Fruit fly (Drosophila melanogaster) whole organism: ENCODE results near the gene CG15646.

Experiments used
- CG8478 ChIP-seq: fragments of >200 bp; optimal IDR thresholded peaks from 2 replicates; lab custom pipeline; 2018; ENCODE audit warnings: inconsistent platforms
- Dll ChIP-seq: fragments of >200 bp; optimal IDR thresholded peaks from 2 replicates; lab custom pipeline; 2017
- EcR ChIP-seq, 2 experiments: fragments of >200 bp; optimal IDR thresholded peaks; 2 replicates each; lab custom pipeline; 2017; ENCODE audit warnings: missing biosample characterization in 2 of 2, missing genetic modification characterization in 2 of 2, missing genetic modification reagents in 2 of 2
- pan ChIP-seq: fragments of >200 bp; optimal IDR thresholded peaks from 2 replicates; lab custom pipeline; 2017
- psq ChIP-seq: fragments of >200 bp; optimal IDR thresholded peaks from 2 replicates; lab custom pipeline; 2017
- usp ChIP-seq: fragments of >200 bp; optimal IDR thresholded peaks from 2 replicates; lab custom pipeline; 2017; ENCODE audit warnings: missing biosample characterization, missing genetic modification characterization, mixed read lengths

Gene CG15646

DNA sequence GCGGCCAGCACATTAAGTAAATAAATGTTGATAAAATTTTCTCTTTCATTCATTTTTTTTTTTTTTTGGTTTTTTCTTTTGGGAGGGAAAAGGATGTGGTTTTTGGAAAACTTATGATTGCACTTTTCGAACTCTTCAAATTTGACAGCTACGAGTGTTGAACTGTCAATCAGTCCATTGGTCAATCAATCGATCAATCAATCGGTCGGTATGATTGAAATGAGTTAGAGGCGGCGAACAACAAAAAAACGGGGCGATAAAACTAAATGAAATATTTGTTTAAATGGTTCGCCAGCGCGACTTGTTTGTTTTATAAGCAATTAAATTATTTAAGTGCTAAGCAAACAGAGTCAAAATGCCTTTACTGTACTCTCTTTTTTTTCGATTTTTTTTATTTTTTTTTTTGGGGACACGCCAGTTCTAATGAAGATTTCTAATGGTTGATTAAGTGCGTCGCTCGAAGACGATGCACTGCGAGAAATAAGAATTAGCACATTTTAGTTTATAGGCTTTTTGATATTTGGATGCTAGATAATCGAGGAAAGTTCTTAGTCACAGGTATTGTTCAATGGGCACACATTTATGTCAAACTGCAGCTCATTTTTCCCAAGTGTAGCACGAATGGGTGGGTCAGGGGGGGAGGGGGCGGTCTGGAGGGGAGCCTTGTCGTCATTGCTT is 51.7 kb downstream of the CG15646 start:
- TF ChIP-seq usp (GFP tag; lab: Kevin White, UChicago): no peak
- no peak for TF ChIP-seq CG8478 (lab: Kevin White, UChicago)
- TF ChIP-seq pan (lab: Kevin White, UChicago): no peak
- TF ChIP-seq psq (lab: Kevin White, UChicago): no peak
- no peak for TF ChIP-seq Dll (lab: Kevin White, UChicago)
- no peak for TF ChIP-seq EcR (GFP tag; optimal IDR thresholded peaks at IDR 0.05; lab: Kevin White, UChicago)

DNA sequence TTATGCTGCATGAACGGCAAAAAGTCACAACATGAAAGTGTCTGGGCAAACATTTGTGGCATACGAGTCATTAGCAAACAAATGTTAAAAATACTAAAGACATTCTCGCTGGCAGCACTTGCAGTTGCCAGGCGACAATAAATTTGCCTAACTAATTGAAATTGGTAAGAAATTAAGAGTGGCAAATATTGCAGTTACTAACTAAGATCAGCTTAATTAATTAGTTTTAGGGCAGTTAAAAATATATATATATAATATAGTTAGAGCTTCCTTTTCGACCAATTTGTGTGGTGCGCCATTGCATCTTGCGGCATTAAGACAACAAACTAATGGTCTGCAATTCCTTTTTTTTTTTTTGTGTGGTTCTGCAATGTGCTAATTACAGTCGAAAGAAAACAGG is 52.9 kb downstream of the CG15646 start:
- TF ChIP-seq EcR (GFP tag; optimal IDR thresholded peaks at IDR 0.05; lab: Kevin White, UChicago) (no peak), Dll (lab: Kevin White, UChicago) (no peak), usp (GFP tag; lab: Kevin White, UChicago) (no peak), pan (lab: Kevin White, UChicago) (no peak), CG8478 (lab: Kevin White, UChicago) (no peak), psq (lab: Kevin White, UChicago) (no peak)
